Fruit fly (Drosophila melanogaster): ENCODE results near the gene CG13949.
A peak's percentile ranks its signal among the peaks of the same experiment; 100 is the strongest.

Gene CG13949

dm6 chr2L:886743-887142 lies 31.6 kb downstream of the CG13949 start:
- no peak for TF ChIP-seq CG6163 (GFP tag; IDR thresholded peaks at IDR 0.05)
- TF ChIP-seq CG6276 (GFP tag; optimal IDR thresholded peaks at IDR 0.05): no peak
- TF ChIP-seq CG6854 (GFP tag; optimal IDR thresholded peaks at IDR 0.05): no peak
- no peak for TF ChIP-seq Hr39 (GFP tag; optimal IDR thresholded peaks at IDR 0.05)
- TF ChIP-seq fd85E (GFP tag; optimal IDR thresholded peaks at IDR 0.05): no peak
- no peak for TF ChIP-seq topi (GFP tag; optimal IDR thresholded peaks at IDR 0.05)
- no peak for TF ChIP-seq CG7368 (GFP tag; optimal IDR thresholded peaks at IDR 0.05)
- TF ChIP-seq Eip78C (GFP tag): no peak
- TF ChIP-seq CG3919 (GFP tag; optimal IDR thresholded peaks at IDR 0.05): no peak
- TF ChIP-seq CG3032 (tag; optimal IDR thresholded peaks at IDR 0.05): no peak

- TF ChIP-seq CG34406 (GFP tag; optimal IDR thresholded peaks at IDR 0.05) (no peak), Hr39 (GFP tag; optimal IDR thresholded peaks at IDR 0.05) (no peak), CG8632 (GFP tag; optimal IDR thresholded peaks at IDR 0.05) (no peak), Sox102F (GFP tag; optimal IDR thresholded peaks at IDR 0.05) (no peak), CG6808 (GFP tag; optimal IDR thresholded peaks at IDR 0.05) (no peak), CG8319 (GFP tag; optimal IDR thresholded peaks at IDR 0.05) (no peak), ss (GFP tag; optimal IDR thresholded peaks at IDR 0.05) (no peak), CG11902 (GFP tag; optimal IDR thresholded peaks at IDR 0.05) (no peak), lz (GFP tag; optimal IDR thresholded peaks at IDR 0.05) (no peak), Ets96B (tag; optimal IDR thresholded peaks at IDR 0.05) (no peak), CG1621 (tag; optimal IDR thresholded peaks at IDR 0.05) (no peak), acj6 (GFP tag; optimal IDR thresholded peaks at IDR 0.05) (no peak), OdsH (GFP tag; optimal IDR thresholded peaks at IDR 0.05) (no peak), CG11762 (GFP tag; optimal IDR thresholded peaks at IDR 0.05; ENCODE audit: insufficient read depth) (no peak), Eip93F (GFP tag; optimal IDR thresholded peaks at IDR 0.05) (no peak), dac (GFP tag; optimal IDR thresholded peaks at IDR 0.05) (no peak), CG4318 (GFP tag; optimal IDR thresholded peaks at IDR 0.05) (no peak)
Measured at dm6 chr2L:887788-888187, 32.7 kb downstream of the CG13949 start.

DNA sequence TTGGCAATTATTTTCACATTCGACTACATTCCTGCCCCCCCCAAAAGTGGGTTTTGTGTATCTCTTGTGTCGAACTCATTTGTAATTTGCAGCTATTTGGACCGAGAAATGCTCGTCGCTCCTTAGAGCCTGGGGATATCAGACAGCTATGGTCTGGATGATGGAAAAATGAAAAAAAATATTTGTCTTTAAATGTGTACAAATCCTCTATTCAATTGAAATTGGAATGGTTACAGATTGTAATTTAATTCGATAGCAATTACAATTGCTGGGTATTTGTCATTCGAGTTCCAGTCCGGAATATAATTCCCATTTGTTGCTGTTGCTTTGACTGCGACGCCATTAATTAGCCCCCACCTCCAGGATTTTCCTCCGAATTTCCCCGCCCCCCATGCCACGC lies 34.7 kb downstream of the CG13949 start:
- 0 out of 3 replicates have a peak, but pooled peaks have one; percentile 21 for TF ChIP-seq eg (GFP tag; IDR thresholded peaks at IDR 0.05)
- no peak for TF ChIP-seq cyc (GFP tag; optimal IDR thresholded peaks at IDR 0.05)
- TF ChIP-seq CG31627 (GFP tag; optimal IDR thresholded peaks at IDR 0.05): no peak
- TF ChIP-seq CG1621 (tag; optimal IDR thresholded peaks at IDR 0.05): no peak
- TF ChIP-seq net (GFP tag; optimal IDR thresholded peaks at IDR 0.05): no peak

DNA sequence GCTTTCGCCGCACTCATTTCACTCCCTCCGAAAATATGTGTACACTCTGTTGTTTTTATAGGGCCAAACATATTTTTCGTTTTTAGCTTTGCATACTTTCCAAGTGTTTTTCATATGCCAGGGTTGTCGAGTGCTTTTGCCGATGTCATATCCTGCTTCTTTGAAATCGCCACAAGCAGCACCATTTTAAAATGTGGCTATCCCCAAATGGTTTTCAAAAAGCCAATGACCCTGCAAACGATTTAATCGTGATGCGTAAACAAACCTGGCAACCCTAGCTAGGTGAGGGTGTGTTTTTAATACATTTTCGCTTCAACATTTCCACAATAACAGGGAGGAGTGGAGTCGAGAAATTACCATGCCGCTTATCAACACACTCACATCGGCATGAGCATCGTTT lies 37.3 kb downstream of the CG13949 start:
- no peak for TF ChIP-seq CG1621 (tag; optimal IDR thresholded peaks at IDR 0.05)
- no peak for TF ChIP-seq Ets96B (tag; optimal IDR thresholded peaks at IDR 0.05)
- TF ChIP-seq Hr4 (GFP tag; optimal IDR thresholded peaks at IDR 0.05): no peak
- TF ChIP-seq CG9139 (GFP tag; optimal IDR thresholded peaks at IDR 0.05): no peak
- TF ChIP-seq Met (GFP tag; optimal IDR thresholded peaks at IDR 0.05): no peak
- no peak for TF ChIP-seq fd59A (GFP tag; optimal IDR thresholded peaks at IDR 0.05)
- no peak for TF ChIP-seq lz (GFP tag; optimal IDR thresholded peaks at IDR 0.05)
- TF ChIP-seq Ets21C (GFP tag; optimal IDR thresholded peaks at IDR 0.05): no peak
- peak; percentile 8 for TF ChIP-seq Hr39 (GFP tag; optimal IDR thresholded peaks at IDR 0.05)
- TF ChIP-seq vri (GFP tag; optimal IDR thresholded peaks at IDR 0.05): no peak
- TF ChIP-seq Hr38 (GFP tag; optimal IDR thresholded peaks at IDR 0.05): no peak
- TF ChIP-seq CG6792 (GFP tag; optimal IDR thresholded peaks at IDR 0.05): no peak
- TF ChIP-seq CG8119 (GFP tag; IDR thresholded peaks at IDR 0.05): no peak
- no peak for TF ChIP-seq topi (GFP tag; optimal IDR thresholded peaks at IDR 0.05)
- TF ChIP-seq CG32006 (GFP tag; optimal IDR thresholded peaks at IDR 0.05): no peak
- no peak for TF ChIP-seq CG15336 (GFP tag; IDR thresholded peaks at IDR 0.05)
- no peak for TF ChIP-seq eg (GFP tag; IDR thresholded peaks at IDR 0.05)
- peak; percentile 57 for TF ChIP-seq svp (GFP tag)
- no peak for TF ChIP-seq CG10631 (GFP tag; optimal IDR thresholded peaks at IDR 0.05)
- TF ChIP-seq Eip78C (GFP tag): peak; percentile 32
- TF ChIP-seq esn (GFP tag; optimal IDR thresholded peaks at IDR 0.05): no peak
- TF ChIP-seq Smox (GFP tag; optimal IDR thresholded peaks at IDR 0.05): no peak

Measured in whole organism, prepupa.